Fruit fly (Drosophila melanogaster) whole organism, embryonic: ENCODE measurements around the gene ssp3.

Source experiments
- Adf1 ChIP-seq: fragments of 200-800 bp; sonication (Bioruptor generic); IDR thresholded peaks from 2 replicates; pipeline ENCODE4 v1.3.6; 2022; ENCODE audit warnings: missing biosample characterization, missing genetic modification characterization
- CG10321 ChIP-seq: fragments of 200-800 bp; sonication (Bioruptor generic); IDR thresholded peaks from 2 replicates; pipeline ENCODE4 v1.3.6; 2022; ENCODE audit warnings: missing biosample characterization, missing genetic modification characterization
- CG10366 ChIP-seq: fragments of 200-800 bp; sonication (Bioruptor generic); IDR thresholded peaks from 2 replicates; pipeline ENCODE4 v1.3.6; 2022; ENCODE audit warnings: missing biosample characterization, missing genetic modification characterization
- CG13624 ChIP-seq: fragments of 200-800 bp; sonication (Bioruptor generic); optimal IDR thresholded peaks from 2 replicates; lab custom pipeline; 2016; ENCODE audit warnings: missing biosample characterization, missing genetic modification characterization
- CG17568 ChIP-seq: fragments of 200-800 bp; sonication (Bioruptor generic); optimal IDR thresholded peaks from 2 replicates; lab custom pipeline; 2018; ENCODE audit warnings: missing biosample characterization, mild to moderate bottlenecking, missing genetic modification characterization, moderate library complexity
- CG2116 ChIP-seq: fragments of 200-800 bp; sonication (Bioruptor generic); optimal IDR thresholded peaks from 3 replicates; lab custom pipeline; 2018; ENCODE audit warnings: missing biosample characterization, mild to moderate bottlenecking, missing genetic modification characterization
- CG31365 ChIP-seq: fragments of 200-800 bp; sonication (Bioruptor generic); optimal IDR thresholded peaks from 2 replicates; lab custom pipeline; 2018; ENCODE audit warnings: missing biosample characterization, mild to moderate bottlenecking, missing genetic modification characterization
- CG32767 ChIP-seq: fragments of 200-800 bp; sonication (Bioruptor generic); IDR thresholded peaks from 2 replicates; pipeline ENCODE4 v1.3.6; 2022; ENCODE audit warnings: missing biosample characterization, missing genetic modification characterization
- CG42726 ChIP-seq: fragments of 200-800 bp; sonication (Bioruptor generic); IDR thresholded peaks from 2 replicates; pipeline ENCODE4 v1.3.6; 2022; ENCODE audit warnings: missing biosample characterization, missing genetic modification characterization; ENCODE audit not compliant: partially characterized antibody
- CG4360 ChIP-seq: fragments of 200-800 bp; sonication (Bioruptor generic); IDR thresholded peaks from 2 replicates; pipeline ENCODE4 v1.3.6; 2022; ENCODE audit warnings: missing biosample characterization, missing genetic modification characterization
- CG6791 ChIP-seq: fragments of 200-800 bp; sonication (Bioruptor generic); IDR thresholded peaks from 3 replicates; pipeline ENCODE4 v1.3.6; 2022; ENCODE audit warnings: missing biosample characterization, missing genetic modification characterization; ENCODE audit not compliant: partially characterized antibody
- CG6813 ChIP-seq: fragments of 200-800 bp; sonication (Bioruptor generic); optimal IDR thresholded peaks from 2 replicates; lab custom pipeline; 2017; ENCODE audit warnings: missing biosample characterization, missing genetic modification characterization, mild to moderate bottlenecking, moderate library complexity, missing genetic modification reagents
- CG6854 ChIP-seq: fragments of 200-800 bp; sonication (Bioruptor generic); optimal IDR thresholded peaks from 3 replicates; lab custom pipeline; 2017; ENCODE audit warnings: missing biosample characterization, mild to moderate bottlenecking, missing genetic modification characterization
- CTCF ChIP-seq: fragments of 200-800 bp; sonication (Bioruptor generic); optimal IDR thresholded peaks from 2 replicates; lab custom pipeline; 2017; ENCODE audit warnings: missing biosample characterization, mild to moderate bottlenecking, missing genetic modification characterization, moderate library complexity
- Dll ChIP-seq: fragments of 200-800 bp; sonication (Bioruptor generic); IDR thresholded peaks from 4 replicates; pipeline ENCODE4 v1.3.6; 2022; ENCODE audit warnings: missing biosample characterization, missing genetic modification characterization; ENCODE audit not compliant: partially characterized antibody
- HLHmδ ChIP-seq: fragments of 200-800 bp; sonication (Bioruptor generic); optimal IDR thresholded peaks from 2 replicates; lab custom pipeline; 2018; ENCODE audit warnings: missing biosample characterization, mild to moderate bottlenecking, missing genetic modification characterization, moderate library complexity
- Hey ChIP-seq: fragments of 200-800 bp; sonication (Bioruptor generic); optimal IDR thresholded peaks from 3 replicates; lab custom pipeline; 2018; ENCODE audit warnings: missing biosample characterization, mild to moderate bottlenecking, missing genetic modification characterization
- HmgD ChIP-seq: fragments of 200-800 bp; sonication (Bioruptor generic); optimal IDR thresholded peaks from 3 replicates; lab custom pipeline; 2016; ENCODE audit warnings: missing biosample characterization, missing genetic modification characterization
- Meics ChIP-seq: fragments of 200-800 bp; sonication (Bioruptor generic); optimal IDR thresholded peaks from 2 replicates; lab custom pipeline; 2017; ENCODE audit warnings: missing biosample characterization, mild to moderate bottlenecking, missing genetic modification characterization
- Nf-YA ChIP-seq: fragments of 200-800 bp; sonication (Bioruptor generic); IDR thresholded peaks from 2 replicates; pipeline ENCODE4 v1.3.6; 2022; ENCODE audit warnings: missing biosample characterization, missing genetic modification characterization
- Oli ChIP-seq: fragments of 200-800 bp; sonication (Bioruptor generic); optimal IDR thresholded peaks from 2 replicates; lab custom pipeline; 2018; ENCODE audit warnings: missing biosample characterization, mild to moderate bottlenecking, missing genetic modification characterization, moderate library complexity
- Stat92E ChIP-seq, 3 experiments: fragments of >200 bp in 2 of 3; fragments of 200-800 bp in 1 of 3; sonication (Bioruptor generic) in 1 of 3; optimal IDR thresholded peaks; 2 replicates each; lab custom pipeline; 2017 to 2019; ENCODE audit warnings: missing biosample characterization in 3 of 3, missing genetic modification characterization in 3 of 3, mild to moderate bottlenecking in 1 of 3, moderate library complexity in 1 of 3
- al ChIP-seq: fragments of 200-800 bp; sonication (Bioruptor generic); IDR thresholded peaks from 2 replicates; pipeline ENCODE4 v1.3.6; 2022; ENCODE audit warnings: missing biosample characterization, missing genetic modification characterization
- ase ChIP-seq: fragments of 200-800 bp; sonication (Bioruptor generic); IDR thresholded peaks from 3 replicates; pipeline ENCODE4 v1.3.6; 2022; ENCODE audit warnings: missing biosample characterization, missing genetic modification characterization
- ash1 ChIP-seq: fragments of 200-800 bp; sonication (Bioruptor generic); optimal IDR thresholded peaks from 2 replicates; lab custom pipeline; 2018; ENCODE audit warnings: missing biosample characterization, mild to moderate bottlenecking, missing genetic modification characterization
- bcd ChIP-seq: fragments of 200-800 bp; sonication (Bioruptor generic); optimal IDR thresholded peaks from 2 replicates; lab custom pipeline; 2017; ENCODE audit warnings: missing biosample characterization, mild to moderate bottlenecking, missing genetic modification characterization
- bowl ChIP-seq: fragments of 200-800 bp; sonication (Bioruptor generic); IDR thresholded peaks from 2 replicates; pipeline ENCODE4 v1.3.6; 2022; ENCODE audit warnings: missing biosample characterization, missing genetic modification characterization
- da ChIP-seq: fragments of 200-800 bp; sonication (Bioruptor generic); optimal IDR thresholded peaks from 2 replicates; lab custom pipeline; 2016; ENCODE audit warnings: missing biosample characterization, missing genetic modification characterization
- dati ChIP-seq: fragments of 200-800 bp; sonication (Bioruptor generic); IDR thresholded peaks from 2 replicates; pipeline ENCODE4 v1.3.6; 2022; ENCODE audit warnings: missing biosample characterization, missing genetic modification characterization
- dmrt11E ChIP-seq: fragments of 200-800 bp; sonication (Bioruptor generic); optimal IDR thresholded peaks from 3 replicates; lab custom pipeline; 2018; ENCODE audit warnings: missing biosample characterization, mild to moderate bottlenecking, missing genetic modification characterization, moderate library complexity
- en ChIP-seq: fragments of 200-800 bp; sonication (Bioruptor generic); optimal IDR thresholded peaks from 2 replicates; lab custom pipeline; 2016; ENCODE audit warnings: missing biosample characterization, missing genetic modification characterization
- hkb ChIP-seq, 2 experiments: fragments of 200-800 bp in 1 of 2; fragments of >200 bp in 1 of 2; sonication (Bioruptor generic) in 1 of 2; IDR thresholded peaks in 1 of 2; optimal IDR thresholded peaks in 1 of 2; 2 replicates each; pipeline versions ENCODE4 v1.3.6 to Lab custom; 2017 to 2022; ENCODE audit warnings: missing biosample characterization in 1 of 2, missing genetic modification characterization in 1 of 2
- ind ChIP-seq: fragments of 200-800 bp; sonication (Bioruptor generic); optimal IDR thresholded peaks from 3 replicates; lab custom pipeline; 2016; ENCODE audit warnings: missing biosample characterization, missing genetic modification characterization
- inv ChIP-seq: fragments of 200-800 bp; sonication (Bioruptor generic); IDR thresholded peaks from 2 replicates; pipeline ENCODE4 v1.3.6; 2022; ENCODE audit warnings: missing biosample characterization, missing genetic modification characterization; ENCODE audit not compliant: partially characterized antibody
- lbe ChIP-seq: fragments of 200-800 bp; sonication (Bioruptor generic); optimal IDR thresholded peaks from 2 replicates; lab custom pipeline; 2016; ENCODE audit warnings: missing biosample characterization, mild to moderate bottlenecking, missing genetic modification characterization
- nom ChIP-seq: fragments of 200-800 bp; sonication (Bioruptor generic); optimal IDR thresholded peaks from 2 replicates; lab custom pipeline; 2017; ENCODE audit warnings: missing biosample characterization, missing genetic modification characterization, mild to moderate bottlenecking, moderate library complexity, missing genetic modification reagents
- otp ChIP-seq: fragments of 200-800 bp; sonication (Bioruptor generic); IDR thresholded peaks from 3 replicates; pipeline ENCODE4, ENCODE4 v1.3.6; 2022; ENCODE audit warnings: missing biosample characterization, missing genetic modification characterization
- phol ChIP-seq: fragments of 200-800 bp; sonication (Bioruptor generic); optimal IDR thresholded peaks from 3 replicates; lab custom pipeline; 2018; ENCODE audit warnings: missing biosample characterization, mild to moderate bottlenecking, missing genetic modification characterization, moderate library complexity
- slp2 ChIP-seq: fragments of 200-800 bp; sonication (Bioruptor generic); optimal IDR thresholded peaks from 2 replicates; lab custom pipeline; 2016; ENCODE audit warnings: missing biosample characterization, missing genetic modification characterization
- sob ChIP-seq: fragments of 200-800 bp; sonication (Bioruptor generic); IDR thresholded peaks from 2 replicates; pipeline ENCODE4 v1.3.6; 2022; ENCODE audit warnings: missing biosample characterization, missing genetic modification characterization
- toy ChIP-seq: fragments of 200-800 bp; sonication (Bioruptor generic); IDR thresholded peaks from 2 replicates; pipeline ENCODE4 v1.3.6; 2022; ENCODE audit warnings: missing biosample characterization, missing genetic modification characterization
- twi ChIP-seq: fragments of 200-800 bp; optimal IDR thresholded peaks from 2 replicates; lab custom pipeline; 2019; ENCODE audit warnings: missing biosample characterization, mild to moderate bottlenecking, missing genetic modification characterization, moderate library complexity
- z ChIP-seq: fragments of 200-800 bp; sonication (Bioruptor generic); IDR thresholded peaks from 3 replicates; pipeline ENCODE4 v1.3.6; 2022; ENCODE audit warnings: missing biosample characterization, missing genetic modification characterization
- zfh2 ChIP-seq: fragments of 200-800 bp; sonication (Bioruptor generic); optimal IDR thresholded peaks from 2 replicates; lab custom pipeline; 2016; ENCODE audit warnings: missing biosample characterization, missing genetic modification characterization

Gene ssp3

dm6 chr2L:18979407-18979806, 35.6 kb upstream of the ssp3 start:
- no peak for TF ChIP-seq Adf1 (GFP tag; lab: Robert Waterston, UW)
- no peak for TF ChIP-seq al (GFP tag; lab: Robert Waterston, UW)
- TF ChIP-seq CG32767 (GFP tag; lab: Robert Waterston, UW): 0 out of 2 replicates have a peak, but pooled peaks have one; percentile 12
- no peak for TF ChIP-seq Oli (tag; lab: Kevin White, UChicago)
- TF ChIP-seq HmgD (GFP tag; lab: Kevin White, UChicago): no peak
- TF ChIP-seq CG31365 (tag; lab: Kevin White, UChicago): no peak
- no peak for TF ChIP-seq zfh2 (GFP tag; lab: Kevin White, UChicago)
- TF ChIP-seq nom: peak; percentile 26

- TF ChIP-seq Hey (tag; lab: Kevin White, UChicago) (peak; percentile 42), ase (no peak)
Observed at dm6 chr2L:18978923-18979322, 35.2 kb upstream of the ssp3 start.

dm6 chr2L:18976749-18977148, 33.0 kb upstream of the ssp3 start:
- TF ChIP-seq dati (no peak), twi (tag; lab: Kevin White, UChicago) (peak; percentile 95), sob (GFP tag; lab: Robert Waterston, UW) (peak; percentile 39; the same call in 1 of the 2 replicates), HLHmδ (GFP tag; lab: Kevin White, UChicago) (no peak), z (GFP tag; lab: Robert Waterston, UW) (0 out of 3 replicates have a peak, but pooled peaks have one; percentile 48)

dm6 chr2L:18974063-18974779, 30.5 kb upstream of the ssp3 start, which contains the start of the genes L2HGDH and CG10431:
TSS of gene L2HGDH (minus strand) at chr2L:18974448.
TSS of gene CG10431 (plus strand) at chr2L:18974710.
- no peak for TF ChIP-seq CG17568 (GFP tag; lab: Kevin White, UChicago)
- no peak for TF ChIP-seq toy (GFP tag; lab: Robert Waterston, UW)
- peak; percentile 41 for TF ChIP-seq CG6813 (GFP tag; lab: Kevin White, UChicago)
- TF ChIP-seq ind: peak; percentile 67
- 0 out of 2 replicates have a peak, but pooled peaks have one; percentile 19 for TF ChIP-seq CG4360 (GFP tag; lab: Robert Waterston, UW)
- peak; percentile 38; the same call in 1 of the 4 replicates for TF ChIP-seq Dll
- no peak for TF ChIP-seq CG10366 (GFP tag; lab: Robert Waterston, UW)
- no peak for TF ChIP-seq CG13624 (GFP tag; lab: Kevin White, UChicago)
- no peak for TF ChIP-seq CG6854
- TF ChIP-seq Stat92E (GFP tag; optimal IDR thresholded peaks at IDR 0.05; lab: Kevin White, UChicago): no peak
- TF ChIP-seq en (GFP tag; lab: Kevin White, UChicago): no peak
- no peak for TF ChIP-seq CG32767 (GFP tag; lab: Robert Waterston, UW)
- no peak for TF ChIP-seq CG10321 (GFP tag; lab: Robert Waterston, UW)
- TF ChIP-seq lbe (GFP tag; lab: Kevin White, UChicago): peak; percentile 77
- TF ChIP-seq inv (GFP tag; lab: Robert Waterston, UW): no peak
- TF ChIP-seq bcd: peak; percentile 52
- peak; percentile 79 for TF ChIP-seq phol (tag; lab: Kevin White, UChicago)
- TF ChIP-seq dmrt11E: peak; percentile 47
- no peak for TF ChIP-seq CG6791 (GFP tag; lab: Robert Waterston, UW)
- TF ChIP-seq hkb (optimal IDR thresholded peaks at IDR 0.05; lab: Kevin White, UChicago): peak; percentile 26
- no peak for TF ChIP-seq hkb (GFP tag; IDR thresholded peaks at IDR 0.05; lab: Robert Waterston, UW)
- no peak for TF ChIP-seq slp2 (GFP tag; lab: Kevin White, UChicago)
- no peak for TF ChIP-seq CG42726 (GFP tag; lab: Robert Waterston, UW)
- peak; percentile 72 for TF ChIP-seq Meics
- peak; percentile 72 for TF ChIP-seq CG2116 (GFP tag; lab: Kevin White, UChicago)
- no peak for TF ChIP-seq Nf-YA
- TF ChIP-seq ash1 (GFP tag; lab: Kevin White, UChicago): no peak
- no peak for TF ChIP-seq bowl
- peak; percentile 89 for TF ChIP-seq otp (GFP tag; lab: Robert Waterston, UW)
- no peak for TF ChIP-seq da (GFP tag; lab: Kevin White, UChicago)
- no peak for TF ChIP-seq CTCF (GFP tag; lab: Kevin White, UChicago)
